Fruit fly (Drosophila melanogaster) S2 (cell line): ENCODE results near the gene ZnT63C.

Experiments used
- CG8478 ChIP-seq: fragments of >200 bp; optimal IDR thresholded peaks from 2 replicates; lab custom pipeline; 2018
- CTCF ChIP-seq, 2 experiments: fragments of >200 bp; optimal IDR thresholded peaks; 2 replicates each; lab custom pipeline; 2018

dm6 chr3L:3303087-3303526 lies 401 bp upstream of the ZnT63C start, which contains the start of gene CG14968:
- TF ChIP-seq CG8478 (no peak), CTCF (optimal IDR thresholded peaks at IDR 0.05; lab: Kevin White, UChicago) (no peak)
